Fruit fly (Drosophila melanogaster) whole organism, embryonic: ENCODE data around the gene Rok.

Source experiments
- BEAF-32 ChIP-seq: fragments of 200-800 bp; sonication (Bioruptor generic); optimal IDR thresholded peaks from 3 replicates; lab custom pipeline; 2017; ENCODE audit warnings: missing biosample characterization, missing genetic modification characterization, mild to moderate bottlenecking, moderate library complexity, missing genetic modification reagents
- Bgb ChIP-seq: fragments of 200-800 bp; sonication (Bioruptor generic); IDR thresholded peaks from 2 replicates; pipeline ENCODE4 v1.3.6; 2022; ENCODE audit warnings: missing biosample characterization, missing genetic modification characterization; ENCODE audit not compliant: partially characterized antibody
- CG10321 ChIP-seq: fragments of 200-800 bp; sonication (Bioruptor generic); IDR thresholded peaks from 2 replicates; pipeline ENCODE4 v1.3.6; 2022; ENCODE audit warnings: missing biosample characterization, missing genetic modification characterization
- CG10431 ChIP-seq: fragments of 200-800 bp; sonication (Bioruptor generic); optimal IDR thresholded peaks from 3 replicates; lab custom pipeline; 2018; ENCODE audit warnings: missing biosample characterization, mild to moderate bottlenecking, missing genetic modification characterization
- CG12104 ChIP-seq: fragments of 200-800 bp; sonication (Bioruptor generic); optimal IDR thresholded peaks from 3 replicates; lab custom pipeline; 2016; ENCODE audit warnings: missing biosample characterization, missing genetic modification characterization
- CG12236 ChIP-seq: fragments of 200-800 bp; sonication (Bioruptor generic); optimal IDR thresholded peaks from 2 replicates; lab custom pipeline; 2016; ENCODE audit warnings: missing biosample characterization, missing genetic modification characterization
- CG17186 ChIP-seq: fragments of 200-800 bp; sonication (Bioruptor generic); optimal IDR thresholded peaks from 3 replicates; lab custom pipeline; 2017; ENCODE audit warnings: missing biosample characterization, missing genetic modification reagents, missing genetic modification characterization
- CG17912 ChIP-seq: fragments of 200-800 bp; sonication (Bioruptor generic); optimal IDR thresholded peaks from 2 replicates; lab custom pipeline; 2018; ENCODE audit warnings: missing biosample characterization, mild to moderate bottlenecking, missing genetic modification characterization
- CG1792 ChIP-seq: fragments of 200-800 bp; sonication (Bioruptor generic); optimal IDR thresholded peaks from 2 replicates; lab custom pipeline; 2016; ENCODE audit warnings: missing biosample characterization, missing genetic modification characterization
- CG18262 ChIP-seq: fragments of 200-800 bp; optimal IDR thresholded peaks from 3 replicates; lab custom pipeline; 2019; ENCODE audit warnings: missing biosample characterization, mild to moderate bottlenecking, missing genetic modification characterization, moderate library complexity
- CG1832 ChIP-seq: fragments of 200-800 bp; sonication (Bioruptor generic); optimal IDR thresholded peaks from 2 replicates; lab custom pipeline; 2017; ENCODE audit warnings: missing biosample characterization, mild to moderate bottlenecking, missing genetic modification characterization, inconsistent platforms
- CG2199 ChIP-seq: fragments of 200-800 bp; sonication (Bioruptor generic); IDR thresholded peaks from 3 replicates; pipeline ENCODE4 v1.3.6; 2022; ENCODE audit warnings: missing biosample characterization, missing genetic modification characterization
- CG4282 ChIP-seq: fragments of 200-800 bp; sonication (Bioruptor generic); optimal IDR thresholded peaks from 2 replicates; lab custom pipeline; 2016; ENCODE audit warnings: missing biosample characterization, missing genetic modification characterization
- CG5953 ChIP-seq: fragments of 200-800 bp; sonication (Bioruptor generic); IDR thresholded peaks from 2 replicates; pipeline ENCODE4 v1.3.6; 2022; ENCODE audit warnings: missing biosample characterization, missing genetic modification characterization
- CG7556 ChIP-seq: fragments of 200-800 bp; sonication (Bioruptor generic); optimal IDR thresholded peaks from 2 replicates; lab custom pipeline; 2017; ENCODE audit warnings: missing biosample characterization, mild to moderate bottlenecking, missing genetic modification characterization
- CG7745 ChIP-seq: fragments of 200-800 bp; sonication (Bioruptor generic); optimal IDR thresholded peaks from 2 replicates; lab custom pipeline; 2018; ENCODE audit warnings: missing biosample characterization, mild to moderate bottlenecking, missing genetic modification characterization, moderate library complexity
- CG8290 ChIP-seq, 3 experiments: fragments of 200-800 bp; sonication (Bioruptor generic); optimal IDR thresholded peaks; 2 replicates each; lab custom pipeline; 2016 to 2019; ENCODE audit warnings: missing biosample characterization in 3 of 3, missing genetic modification characterization in 3 of 3, mild to moderate bottlenecking in 2 of 3, moderate library complexity in 1 of 3
- CG8478 ChIP-seq: fragments of >200 bp; optimal IDR thresholded peaks from 2 replicates; lab custom pipeline; 2018
- CrebB ChIP-seq: fragments of 200-800 bp; sonication (Bioruptor generic); optimal IDR thresholded peaks from 3 replicates; lab custom pipeline; 2018; ENCODE audit warnings: missing biosample characterization, mild to moderate bottlenecking, missing genetic modification characterization
- D19A ChIP-seq: fragments of 200-800 bp; optimal IDR thresholded peaks from 3 replicates; lab custom pipeline; 2019; ENCODE audit warnings: missing biosample characterization, mild to moderate bottlenecking, missing genetic modification characterization, moderate library complexity
- Doc3 ChIP-seq: fragments of 200-800 bp; sonication (Bioruptor generic); IDR thresholded peaks from 3 replicates; pipeline ENCODE4 v1.3.6; 2022; ENCODE audit warnings: missing biosample characterization, missing genetic modification characterization; ENCODE audit not compliant: partially characterized antibody
- HLH4C ChIP-seq: fragments of 200-800 bp; sonication (Bioruptor generic); IDR thresholded peaks from 3 replicates; pipeline ENCODE4 v1.3.6; 2022; ENCODE audit warnings: missing biosample characterization, missing genetic modification characterization; ENCODE audit not compliant: partially characterized antibody
- Hand ChIP-seq: fragments of 200-800 bp; sonication (Bioruptor generic); optimal IDR thresholded peaks from 2 replicates; lab custom pipeline; 2017; ENCODE audit warnings: mild to moderate bottlenecking, missing biosample characterization, missing genetic modification reagents, missing genetic modification characterization
- Kr ChIP-seq: fragments of 200-800 bp; sonication (Bioruptor generic); optimal IDR thresholded peaks from 2 replicates; lab custom pipeline; 2017; ENCODE audit warnings: missing biosample characterization, mild to moderate bottlenecking, missing genetic modification characterization
- Myb ChIP-seq: fragments of 200-800 bp; sonication (Bioruptor generic); optimal IDR thresholded peaks from 2 replicates; lab custom pipeline; 2016; ENCODE audit warnings: missing biosample characterization, missing genetic modification characterization
- Opbp ChIP-seq: fragments of 200-800 bp; sonication (Bioruptor generic); IDR thresholded peaks from 3 replicates; pipeline ENCODE4 v1.3.6; 2022; ENCODE audit warnings: missing biosample characterization, missing genetic modification characterization; ENCODE audit not compliant: partially characterized antibody
- Sin3A ChIP-seq: fragments of >200 bp; optimal IDR thresholded peaks from 2 replicates; lab custom pipeline; 2018
- Taf1 ChIP-seq: fragments of 200-800 bp; sonication (Bioruptor generic); IDR thresholded peaks from 2 replicates; pipeline ENCODE4 v1.3.6; 2022; ENCODE audit warnings: missing biosample characterization, missing genetic modification characterization
- Trl ChIP-seq, 3 experiments: fragments of >200 bp in 2 of 3; fragments of 200-800 bp in 1 of 3; sonication (Bioruptor generic) in 1 of 3; optimal IDR thresholded peaks; 2 replicates in 1 of 3; 3 replicates in 2 of 3; lab custom pipeline; 2016 to 2017; ENCODE audit warnings: missing biosample characterization in 1 of 3, missing genetic modification characterization in 1 of 3
- cg ChIP-seq: fragments of 200-800 bp; sonication (Bioruptor generic); optimal IDR thresholded peaks from 3 replicates; lab custom pipeline; 2019; ENCODE audit warnings: missing biosample characterization, mild to moderate bottlenecking, missing genetic modification characterization, moderate library complexity
- cwo ChIP-seq: fragments of 200-800 bp; sonication (Bioruptor generic); optimal IDR thresholded peaks from 3 replicates; lab custom pipeline; 2017; ENCODE audit warnings: missing biosample characterization, missing genetic modification characterization, mild to moderate bottlenecking, moderate library complexity, missing genetic modification reagents
- inv ChIP-seq: fragments of 200-800 bp; sonication (Bioruptor generic); IDR thresholded peaks from 2 replicates; pipeline ENCODE4 v1.3.6; 2022; ENCODE audit warnings: missing biosample characterization, missing genetic modification characterization; ENCODE audit not compliant: partially characterized antibody
- mam ChIP-seq: fragments of 200-800 bp; sonication (Bioruptor generic); optimal IDR thresholded peaks from 3 replicates; lab custom pipeline; 2016; ENCODE audit warnings: missing biosample characterization, missing genetic modification characterization
- nerfin-1 ChIP-seq: fragments of 200-800 bp; sonication (Bioruptor generic); optimal IDR thresholded peaks from 3 replicates; lab custom pipeline; 2019; ENCODE audit warnings: missing biosample characterization, mild to moderate bottlenecking, missing genetic modification characterization, moderate library complexity
- nom ChIP-seq: fragments of 200-800 bp; sonication (Bioruptor generic); optimal IDR thresholded peaks from 2 replicates; lab custom pipeline; 2017; ENCODE audit warnings: missing biosample characterization, missing genetic modification characterization, mild to moderate bottlenecking, moderate library complexity, missing genetic modification reagents
- ro ChIP-seq: fragments of 200-800 bp; sonication (Bioruptor generic); IDR thresholded peaks from 2 replicates; pipeline ENCODE4 v1.3.6; 2022; ENCODE audit warnings: missing biosample characterization, missing genetic modification characterization
- stwl ChIP-seq: fragments of 200-800 bp; sonication (Bioruptor generic); optimal IDR thresholded peaks from 3 replicates; lab custom pipeline; 2018; ENCODE audit warnings: missing biosample characterization, mild to moderate bottlenecking, missing genetic modification characterization, moderate library complexity
- zfh2 ChIP-seq: fragments of 200-800 bp; sonication (Bioruptor generic); optimal IDR thresholded peaks from 2 replicates; lab custom pipeline; 2016; ENCODE audit warnings: missing biosample characterization, missing genetic modification characterization

The Rok gene

dm6 chrX:16610601-16611058, 26.6 kb downstream of the Rok start, which contains the start of gene mbt (continued):
- TF ChIP-seq cwo (GFP tag; lab: Kevin White, UChicago) (no peak), mam (peak; percentile 31), CG10431 (GFP tag; lab: Kevin White, UChicago) (no peak), CG1792 (GFP tag; lab: Kevin White, UChicago) (peak; percentile 8), inv (GFP tag; lab: Robert Waterston, UW) (peak; percentile 89), CG17186 (GFP tag; lab: Kevin White, UChicago) (peak; percentile 19), ro (GFP tag; lab: Robert Waterston, UW) (no peak), CrebB (tag; lab: Kevin White, UChicago) (peak; percentile 11), Doc3 (GFP tag; lab: Robert Waterston, UW) (peak; percentile 88), zfh2 (GFP tag; lab: Kevin White, UChicago) (peak; percentile 25), Sin3A (lab: Kevin White, UChicago) (peak; percentile 85), Hand (GFP tag; lab: Kevin White, UChicago) (no peak), CG7745 (tag; lab: Kevin White, UChicago) (no peak), CG12104 (GFP tag; lab: Kevin White, UChicago) (no peak), Taf1 (GFP tag; lab: Robert Waterston, UW) (no peak), Myb (peak; percentile 94), CG4282 (GFP tag; lab: Kevin White, UChicago) (no peak), HLH4C (GFP tag; lab: Robert Waterston, UW) (peak; percentile 82), Bgb (GFP tag; lab: Robert Waterston, UW) (peak; percentile 95), BEAF-32 (GFP tag; lab: Kevin White, UChicago) (peak; percentile 97), CG17912 (peak; percentile 16)

- TF ChIP-seq nom (GFP tag; lab: Kevin White, UChicago) (peak; percentile 35), CG1832 (peak; percentile 92), stwl (tag; lab: Kevin White, UChicago) (peak; percentile 7), CG18262 (tag; lab: Kevin White, UChicago) (no peak), nerfin-1 (peak; percentile 84), CG12236 (no peak), CG7556 (no peak), CG5953 (GFP tag; lab: Robert Waterston, UW) (no peak), CG10321 (GFP tag; lab: Robert Waterston, UW) (peak; percentile 81), CG2199 (peak; percentile 73; the same call in 1 of the 3 replicates), Kr (GFP tag; lab: Kevin White, UChicago) (peak; percentile 46), Opbp (GFP tag; lab: Robert Waterston, UW) (0 out of 3 replicates have a peak, but pooled peaks have one; percentile 15), cg (GFP tag; lab: Kevin White, UChicago) (peak; percentile 66), D19A (peak; percentile 87), CG8478 (lab: Kevin White, UChicago) (peak; percentile 75), Trl (optimal IDR thresholded peaks at IDR 0.05; lab: Kevin White, UChicago) (peak in 1 of 2 experiments; percentile 31), Trl (GFP tag; optimal IDR thresholded peaks at IDR 0.05; lab: Kevin White, UChicago) (no peak), CG8290 (GFP tag; optimal IDR thresholded peaks at IDR 0.05; lab: Kevin White, UChicago) (peak; percentile 1), CG8290 (tag; optimal IDR thresholded peaks at IDR 0.05; lab: Kevin White, UChicago) (no peak)
These were observed 29.4 kb downstream of the Rok start for dm6 chrX:16607828-16608227.
